Fruit fly (Drosophila melanogaster) whole organism, pupa: ENCODE measurements around the gene CG18662.
A peak's percentile ranks its signal among the peaks of the same experiment; 100 is the strongest.

Experiments used
- CG10348 ChIP-seq: fragments of 200-800 bp; sonication (Bioruptor generic); IDR thresholded peaks from 2 replicates; pipeline ENCODE4 v1.3.6; 2022; ENCODE audit warnings: missing biosample characterization, missing genetic modification characterization
- CG12605 ChIP-seq: fragments of 200-800 bp; sonication (Bioruptor generic); IDR thresholded peaks from 2 replicates; pipeline ENCODE4 v1.3.6; 2022; ENCODE audit warnings: missing biosample characterization, missing genetic modification characterization
- CG13204 ChIP-seq: fragments of 200-800 bp; sonication (Bioruptor generic); optimal IDR thresholded peaks from 2 replicates; lab custom pipeline; 2018; ENCODE audit warnings: missing biosample characterization, mild to moderate bottlenecking, missing genetic modification characterization, moderate library complexity
- CG14655 ChIP-seq: fragments of 200-800 bp; sonication (Bioruptor generic); optimal IDR thresholded peaks from 3 replicates; lab custom pipeline; 2017; ENCODE audit warnings: mild to moderate bottlenecking, missing biosample characterization, missing genetic modification reagents, missing genetic modification characterization
- CG15710 ChIP-seq: fragments of 200-800 bp; sonication (Bioruptor generic); optimal IDR thresholded peaks from 2 replicates; lab custom pipeline; 2018; ENCODE audit warnings: missing biosample characterization, mild to moderate bottlenecking, missing genetic modification characterization, moderate library complexity
- CG17806 ChIP-seq: fragments of 200-800 bp; sonication (Bioruptor generic); optimal IDR thresholded peaks from 2 replicates; lab custom pipeline; 2018; ENCODE audit warnings: missing biosample characterization, mild to moderate bottlenecking, missing genetic modification characterization, moderate library complexity
- CG32121 ChIP-seq: fragments of 200-800 bp; sonication (Bioruptor generic); IDR thresholded peaks from 2 replicates; pipeline ENCODE4 v1.3.6; 2022; ENCODE audit warnings: missing biosample characterization, missing genetic modification characterization
- CG34367 ChIP-seq: fragments of 200-800 bp; sonication (Bioruptor generic); optimal IDR thresholded peaks from 2 replicates; lab custom pipeline; 2018; ENCODE audit warnings: missing biosample characterization, mild to moderate bottlenecking, missing genetic modification characterization
- CG4496 ChIP-seq: fragments of 200-800 bp; sonication (Bioruptor generic); IDR thresholded peaks from 3 replicates; pipeline ENCODE4 v1.3.6; 2022; ENCODE audit warnings: missing biosample characterization, missing genetic modification characterization
- CG8159 ChIP-seq: fragments of 200-800 bp; sonication (Bioruptor generic); optimal IDR thresholded peaks from 3 replicates; lab custom pipeline; 2018; ENCODE audit warnings: missing biosample characterization, mild to moderate bottlenecking, missing genetic modification characterization, moderate library complexity
- CG8301 ChIP-seq: fragments of 200-800 bp; sonication (Bioruptor generic); optimal IDR thresholded peaks from 2 replicates; lab custom pipeline; 2018; ENCODE audit warnings: missing biosample characterization, mild to moderate bottlenecking, missing genetic modification characterization
- CG9948 ChIP-seq: fragments of 200-800 bp; sonication (Bioruptor generic); optimal IDR thresholded peaks from 2 replicates; lab custom pipeline; 2018; ENCODE audit warnings: missing biosample characterization, mild to moderate bottlenecking, missing genetic modification characterization, moderate library complexity
- D1 ChIP-seq: fragments of 200-800 bp; sonication (Bioruptor generic); optimal IDR thresholded peaks from 2 replicates; lab custom pipeline; 2018; ENCODE audit warnings: missing biosample characterization, mild to moderate bottlenecking, missing genetic modification characterization, moderate library complexity
- EcR ChIP-seq: fragments of 200-800 bp; sonication (Bioruptor generic); optimal IDR thresholded peaks from 3 replicates; lab custom pipeline; 2019; ENCODE audit warnings: missing biosample characterization, missing genetic modification characterization, mild to moderate bottlenecking, moderate library complexity, missing genetic modification reagents
- Ets98B ChIP-seq: fragments of 200-800 bp; sonication (Bioruptor generic); IDR thresholded peaks from 2 replicates; pipeline ENCODE4 v1.3.6; 2022; ENCODE audit warnings: missing biosample characterization, missing genetic modification characterization
- Pif1A ChIP-seq: fragments of 200-800 bp; sonication (Bioruptor generic); optimal IDR thresholded peaks from 3 replicates; lab custom pipeline; 2016; ENCODE audit warnings: missing biosample characterization, missing genetic modification characterization
- Pif1B ChIP-seq: fragments of 200-800 bp; sonication (Bioruptor generic); optimal IDR thresholded peaks from 3 replicates; lab custom pipeline; 2016; ENCODE audit warnings: missing biosample characterization, missing genetic modification characterization
- Snoo ChIP-seq: fragments of 200-800 bp; sonication (Bioruptor generic); optimal IDR thresholded peaks from 3 replicates; lab custom pipeline; 2017; ENCODE audit warnings: missing biosample characterization, mild to moderate bottlenecking, missing genetic modification characterization, inconsistent platforms
- fd96Ca ChIP-seq: fragments of 200-800 bp; sonication (Bioruptor generic); IDR thresholded peaks from 3 replicates; pipeline ENCODE4 v1.3.6; 2022; ENCODE audit warnings: missing biosample characterization, missing genetic modification characterization
- gl ChIP-seq: fragments of 200-800 bp; sonication (Bioruptor generic); optimal IDR thresholded peaks from 2 replicates; lab custom pipeline; 2018; ENCODE audit warnings: missing biosample characterization, mild to moderate bottlenecking, missing genetic modification characterization
- rn ChIP-seq: fragments of 200-800 bp; sonication (Bioruptor generic); IDR thresholded peaks from 2 replicates; pipeline ENCODE4 v1.3.6; 2022; ENCODE audit warnings: missing biosample characterization, missing genetic modification characterization

The CG18662 gene

dm6 chr2L:8949919-8950722, 30.3 kb upstream of the CG18662 start:
- TF ChIP-seq CG4496 = 0 out of 3 replicates have a peak, but pooled peaks have one; percentile 51
- TF ChIP-seq Ets98B (GFP tag; lab: Robert Waterston, UW) = peak; percentile 27; the same call in 1 of the 2 replicates
- TF ChIP-seq CG14655 (GFP tag; lab: Kevin White, UChicago) = peak; percentile 73
- TF ChIP-seq CG34367 (tag; lab: Kevin White, UChicago) = peak; percentile 20
- peak; percentile 26 for TF ChIP-seq CG8301 (tag; lab: Kevin White, UChicago)
- peak; percentile 51 for TF ChIP-seq D1 (tag; lab: Kevin White, UChicago)
- no peak for TF ChIP-seq gl (tag; lab: Kevin White, UChicago)
- peak; percentile 67 for TF ChIP-seq EcR (GFP tag; lab: Kevin White, UChicago)
- peak; percentile 62 for TF ChIP-seq CG15710 (tag; lab: Kevin White, UChicago)
- peak; percentile 41; the same call in 1 of the 2 replicates for TF ChIP-seq CG12605 (GFP tag; lab: Robert Waterston, UW)
- no peak for TF ChIP-seq fd96Ca
- peak; percentile 50 for TF ChIP-seq Pif1B (GFP tag; lab: Kevin White, UChicago)
- peak; percentile 80 for TF ChIP-seq CG8159 (tag; lab: Kevin White, UChicago)
- peak; percentile 62 for TF ChIP-seq CG17806
- TF ChIP-seq CG13204 (GFP tag; lab: Kevin White, UChicago) = no peak
- TF ChIP-seq Pif1A = peak; percentile 65
- no peak for TF ChIP-seq CG32121
- peak; percentile 75 for TF ChIP-seq CG9948 (tag; lab: Kevin White, UChicago)
- TF ChIP-seq Snoo (tag; lab: Kevin White, UChicago) = peak; percentile 64

- peak; percentile 99 for TF ChIP-seq CG14655 (GFP tag; lab: Kevin White, UChicago)
- TF ChIP-seq CG8159 (tag; lab: Kevin White, UChicago) = peak; percentile 100
- no peak for TF ChIP-seq fd96Ca
- peak; percentile 100 for TF ChIP-seq CG9948 (tag; lab: Kevin White, UChicago)
- peak; percentile 97 for TF ChIP-seq Snoo (tag; lab: Kevin White, UChicago)
- peak; percentile 88; the same call in 1 of the 2 replicates for TF ChIP-seq CG10348
- TF ChIP-seq EcR (GFP tag; lab: Kevin White, UChicago) = peak; percentile 72
- TF ChIP-seq CG13204 (GFP tag; lab: Kevin White, UChicago) = peak; percentile 92
- TF ChIP-seq Pif1B (GFP tag; lab: Kevin White, UChicago) = peak; percentile 93
- TF ChIP-seq CG34367 (tag; lab: Kevin White, UChicago) = peak; percentile 98
- TF ChIP-seq Pif1A = peak; percentile 87
- peak; percentile 95 for TF ChIP-seq CG12605 (GFP tag; lab: Robert Waterston, UW)
- TF ChIP-seq D1 (tag; lab: Kevin White, UChicago) = peak; percentile 100
- peak; percentile 100 for TF ChIP-seq CG15710 (tag; lab: Kevin White, UChicago)
- TF ChIP-seq gl (tag; lab: Kevin White, UChicago) = peak; percentile 92
- TF ChIP-seq Ets98B (GFP tag; lab: Robert Waterston, UW) = peak; percentile 88
- TF ChIP-seq CG4496 = peak; percentile 93
- TF ChIP-seq rn (GFP tag; lab: Robert Waterston, UW) = peak; percentile 94
- TF ChIP-seq CG32121 = peak; percentile 96
- TF ChIP-seq CG17806 = peak; percentile 99
- TF ChIP-seq CG8301 (tag; lab: Kevin White, UChicago) = peak; percentile 99
- TF ChIP-seq, all 21 proteins: peak for 20
Measured at dm6 chr2L:8951184-8951934, 29.1 kb upstream of the CG18662 start, which contains the start of gene C1GalTA. TSS of gene C1GalTA (minus strand) at chr2L:8951216.

- TF ChIP-seq rn (GFP tag; lab: Robert Waterston, UW) = no peak
- TF ChIP-seq CG34367 (tag; lab: Kevin White, UChicago) = no peak
- peak; percentile 29 for TF ChIP-seq EcR (GFP tag; lab: Kevin White, UChicago)
- TF ChIP-seq Ets98B (GFP tag; lab: Robert Waterston, UW) = peak; percentile 79
- peak; percentile 41 for TF ChIP-seq CG17806
- TF ChIP-seq CG15710 (tag; lab: Kevin White, UChicago) = peak; percentile 40
- TF ChIP-seq CG8159 (tag; lab: Kevin White, UChicago) = peak; percentile 36
- peak; percentile 75 for TF ChIP-seq D1 (tag; lab: Kevin White, UChicago)
- TF ChIP-seq CG32121 = peak; percentile 74
- peak; percentile 60 for TF ChIP-seq Pif1A
- TF ChIP-seq gl (tag; lab: Kevin White, UChicago) = no peak
- no peak; the same call in 1 of the 3 replicates for TF ChIP-seq fd96Ca
- TF ChIP-seq CG10348 = no peak
- TF ChIP-seq CG12605 (GFP tag; lab: Robert Waterston, UW) = peak; percentile 67
- TF ChIP-seq CG13204 (GFP tag; lab: Kevin White, UChicago) = no peak
- TF ChIP-seq Pif1B (GFP tag; lab: Kevin White, UChicago) = peak; percentile 23
- TF ChIP-seq CG4496 = peak; percentile 78
- peak; percentile 52 for TF ChIP-seq CG8301 (tag; lab: Kevin White, UChicago)
- TF ChIP-seq Snoo (tag; lab: Kevin White, UChicago) = no peak
- TF ChIP-seq CG9948 (tag; lab: Kevin White, UChicago) = peak; percentile 17
- TF ChIP-seq CG14655 (GFP tag; lab: Kevin White, UChicago) = peak; percentile 60
Measured at dm6 chr2L:8952194-8953037, 28.0 kb upstream of the CG18662 start.
